Worm (Caenorhabditis elegans) whole organism, L4 larva: ENCODE measurements around the gene ZK402.2.

Experiments
- D1046.2 ChIP-seq: fragments of 200-800 bp; sonication (Bioruptor generic); IDR thresholded peaks from 2 replicates; pipeline ENCODE4 v1.3.6; 2022; ENCODE audit warnings: missing genetic modification characterization, missing compliant biosample characterization
- F37D6.2 ChIP-seq: sonication (generic microtip); optimal IDR thresholded peaks from 2 replicates; lab custom pipeline; 2016; ENCODE audit warnings: mild to moderate bottlenecking, missing genetic modification characterization, missing compliant biosample characterization
- F44E2.7 ChIP-seq: fragments of 200-800 bp; sonication (Bioruptor generic); IDR thresholded peaks from 2 replicates; pipeline ENCODE4 v2.1.2; 2022; ENCODE audit warnings: missing genetic modification characterization, missing compliant biosample characterization
- Y48G9A.11 ChIP-seq: fragments of 200-800 bp; sonication (Bioruptor generic); IDR thresholded peaks from 2 replicates; pipeline ENCODE4 v1.3.6; 2022; ENCODE audit warnings: missing genetic modification reagents, missing genetic modification characterization, missing compliant biosample characterization
- Y5F2A.4 ChIP-seq: fragments of 200-800 bp; sonication (Bioruptor generic); optimal IDR thresholded peaks from 2 replicates; lab custom pipeline; 2018; ENCODE audit warnings: mild to moderate bottlenecking, missing genetic modification characterization, missing compliant biosample characterization
- Y75B8A.6 ChIP-seq: fragments of 200-800 bp; sonication (Bioruptor generic); IDR thresholded peaks from 2 replicates; pipeline ENCODE4 v1.3.6; 2022; ENCODE audit warnings: missing genetic modification reagents, missing genetic modification characterization, missing compliant biosample characterization
- ama-1 ChIP-seq: fragments of 150-350 bp; optimal IDR thresholded peaks from 2 replicates; lab custom pipeline; 2014; ENCODE audit warnings: inconsistent platforms, mixed read lengths
- attf-4 ChIP-seq: sonication (generic microtip); optimal IDR thresholded peaks from 3 replicates; lab custom pipeline; 2017; ENCODE audit warnings: missing biosample characterization, missing genetic modification characterization
- ceh-20 ChIP-seq: fragments of 200-800 bp; sonication (Bioruptor generic); IDR thresholded peaks from 2 replicates; pipeline ENCODE4 v1.3.6; 2022; ENCODE audit warnings: missing genetic modification reagents, missing genetic modification characterization, missing compliant biosample characterization
- ceh-28 ChIP-seq: fragments of 150-350 bp; optimal IDR thresholded peaks from 2 replicates; lab custom pipeline; 2014; ENCODE audit warnings: missing biosample characterization, missing genetic modification reagents, missing genetic modification characterization
- ceh-44 ChIP-seq: fragments of 200-800 bp; sonication (Bioruptor generic); IDR thresholded peaks from 2 replicates; pipeline ENCODE4 v1.3.6; 2022; ENCODE audit warnings: missing genetic modification reagents, missing genetic modification characterization, missing compliant biosample characterization
- ctbp-1 ChIP-seq: fragments of 200-800 bp; sonication (Bioruptor generic); IDR thresholded peaks from 2 replicates; pipeline ENCODE4 v1.3.6; 2022; ENCODE audit warnings: missing genetic modification reagents, missing genetic modification characterization, missing compliant biosample characterization
- daf-12 ChIP-seq: fragments of 150-350 bp; optimal IDR thresholded peaks from 2 replicates; lab custom pipeline; 2014; ENCODE audit warnings: missing biosample characterization, missing genetic modification reagents, missing genetic modification characterization
- daf-16 ChIP-seq, 3 experiments: sonication (generic microtip); optimal IDR thresholded peaks; 2 replicates each; lab custom pipeline; 2016 to 2017; ENCODE audit warnings: missing genetic modification characterization in 3 of 3, missing genetic modification reagents in 3 of 3, mild to moderate bottlenecking in 2 of 3, missing compliant biosample characterization in 2 of 3, missing biosample characterization in 1 of 3, moderate library complexity in 1 of 3
- daf-19 ChIP-seq: fragments of 200-800 bp; sonication (Bioruptor generic); conservative IDR thresholded peaks from 2 replicates; pipeline ENCODE4 v1.3.6; 2022; ENCODE audit warnings: missing genetic modification characterization, missing compliant biosample characterization
- daf-8 ChIP-seq: fragments of 200-800 bp; sonication (Bioruptor generic); IDR thresholded peaks from 2 replicates; pipeline ENCODE4 v1.3.6; 2022; ENCODE audit warnings: missing genetic modification characterization, missing compliant biosample characterization
- dmd-6 ChIP-seq: fragments of 200-800 bp; sonication (Bioruptor generic); IDR thresholded peaks from 2 replicates; pipeline ENCODE4 v1.3.6; 2022; ENCODE audit warnings: missing genetic modification reagents, missing genetic modification characterization, missing compliant biosample characterization
- dmd-8 ChIP-seq: fragments of 200-800 bp; sonication (Bioruptor generic); IDR thresholded peaks from 2 replicates; pipeline ENCODE4 v1.3.6; 2022; ENCODE audit warnings: missing genetic modification characterization, missing compliant biosample characterization
- dpl-1 ChIP-seq: fragments of 150-350 bp; optimal IDR thresholded peaks from 2 replicates; lab custom pipeline; 2014; ENCODE audit warnings: missing biosample characterization, missing genetic modification reagents, missing genetic modification characterization
- egl-43 ChIP-seq: fragments of 200-800 bp; sonication (Bioruptor generic); IDR thresholded peaks from 2 replicates; pipeline ENCODE4 v1.3.6; 2022; ENCODE audit warnings: missing genetic modification reagents, missing genetic modification characterization, missing compliant biosample characterization
- hmg-1.1 ChIP-seq: fragments of 200-800 bp; sonication (Bioruptor generic); IDR thresholded peaks from 2 replicates; pipeline ENCODE4 v1.3.6; 2022; ENCODE audit warnings: missing genetic modification reagents, missing genetic modification characterization, missing compliant biosample characterization
- lim-7 ChIP-seq: fragments of 200-800 bp; sonication (Bioruptor generic); IDR thresholded peaks from 2 replicates; pipeline ENCODE4 v1.3.6; 2022; ENCODE audit warnings: missing genetic modification characterization, missing compliant biosample characterization
- lin-13 ChIP-seq: fragments of 150-350 bp; optimal IDR thresholded peaks from 2 replicates; lab custom pipeline; 2014; ENCODE audit warnings: missing biosample characterization, missing genetic modification reagents, missing genetic modification characterization
- lin-38 ChIP-seq: fragments of 200-800 bp; sonication (Bioruptor generic); IDR thresholded peaks from 2 replicates; pipeline ENCODE4 v1.3.6; 2022; ENCODE audit warnings: missing genetic modification reagents, missing genetic modification characterization, missing compliant biosample characterization
- mdt-29 ChIP-seq: fragments of 200-800 bp; sonication (Bioruptor generic); IDR thresholded peaks from 2 replicates; pipeline ENCODE4 v1.3.6; 2022; ENCODE audit warnings: missing genetic modification reagents, missing genetic modification characterization, missing compliant biosample characterization
- mep-1 ChIP-seq: fragments of 150-350 bp; sonication (generic microtip); optimal IDR thresholded peaks from 3 replicates; lab custom pipeline; 2014; ENCODE audit warnings: missing biosample characterization, missing genetic modification characterization
- nhr-10 ChIP-seq: fragments of 150-350 bp; optimal IDR thresholded peaks from 2 replicates; lab custom pipeline; 2014; ENCODE audit warnings: missing biosample characterization, missing genetic modification characterization
- nhr-237 ChIP-seq: sonication (generic microtip); optimal IDR thresholded peaks from 2 replicates; lab custom pipeline; 2017; ENCODE audit warnings: missing biosample characterization, missing genetic modification characterization
- nhr-25 ChIP-seq: sonication (generic microtip); optimal IDR thresholded peaks from 2 replicates; lab custom pipeline; 2017; ENCODE audit warnings: missing genetic modification characterization, mild to moderate bottlenecking, missing compliant biosample characterization, antibody characterized with exemption, moderate library complexity, borderline replicate concordance; ENCODE audit not compliant: insufficient read depth
- pha-4 ChIP-seq, 2 experiments: fragments of 150-350 bp in 1 of 2; fragments of 200-800 bp in 1 of 2; sonication (Bioruptor generic) in 1 of 2; IDR thresholded peaks in 1 of 2; optimal IDR thresholded peaks in 1 of 2; 2 replicates each; pipeline versions ENCODE4 v1.3.6 to Lab custom; 2014 to 2022; ENCODE audit warnings: missing genetic modification characterization in 2 of 2, missing genetic modification reagents in 2 of 2, missing biosample characterization in 1 of 2, missing compliant biosample characterization in 1 of 2
- pqm-1 ChIP-seq: sonication (generic microtip); optimal IDR thresholded peaks from 2 replicates; lab custom pipeline; 2017; ENCODE audit warnings: missing biosample characterization, missing genetic modification characterization
- rbr-2 ChIP-seq: sonication (generic microtip); optimal IDR thresholded peaks from 2 replicates; lab custom pipeline; 2016; ENCODE audit warnings: missing genotype, missing genetic modification characterization, missing compliant biosample characterization
- saeg-2 ChIP-seq: fragments of 200-800 bp; sonication (Bioruptor generic); IDR thresholded peaks from 2 replicates; pipeline ENCODE4 v1.3.6; 2022; ENCODE audit warnings: missing genetic modification reagents, missing genetic modification characterization, missing compliant biosample characterization
- sdz-12 ChIP-seq: fragments of 200-800 bp; sonication (Bioruptor generic); optimal IDR thresholded peaks from 2 replicates; lab custom pipeline; 2018; ENCODE audit warnings: mild to moderate bottlenecking, missing genetic modification characterization, missing compliant biosample characterization
- set-16 ChIP-seq: fragments of 200-800 bp; sonication (Bioruptor generic); IDR thresholded peaks from 2 replicates; pipeline ENCODE4 v1.3.6; 2022; ENCODE audit warnings: missing genetic modification reagents, missing genetic modification characterization, missing compliant biosample characterization
- snpc-1.2 ChIP-seq: fragments of 200-800 bp; sonication (Bioruptor generic); IDR thresholded peaks from 2 replicates; pipeline ENCODE4 v1.3.6; 2022; ENCODE audit warnings: missing genetic modification reagents, missing genetic modification characterization, missing compliant biosample characterization
- spr-1 ChIP-seq: sonication (generic microtip); optimal IDR thresholded peaks from 2 replicates; lab custom pipeline; 2016; ENCODE audit warnings: mild to moderate bottlenecking, missing genetic modification characterization, missing compliant biosample characterization
- tra-1 ChIP-seq: fragments of 200-800 bp; sonication (Bioruptor generic); IDR thresholded peaks from 2 replicates; pipeline ENCODE4 v1.3.6; 2022; ENCODE audit warnings: missing genetic modification reagents, missing genetic modification characterization, missing compliant biosample characterization
- vab-7 ChIP-seq: fragments of 200-800 bp; sonication (Bioruptor generic); IDR thresholded peaks from 2 replicates; pipeline ENCODE4 v1.3.6; 2022; ENCODE audit warnings: missing genetic modification reagents, missing genetic modification characterization, missing compliant biosample characterization
- zfp-3 ChIP-seq: fragments of 200-800 bp; sonication (Bioruptor generic); conservative IDR thresholded peaks from 2 replicates; pipeline ENCODE4 v1.3.6; 2022; ENCODE audit warnings: missing genetic modification reagents, missing genetic modification characterization, missing compliant biosample characterization
- zip-2 ChIP-seq: fragments of 150-350 bp; optimal IDR thresholded peaks from 2 replicates; lab custom pipeline; 2014; ENCODE audit warnings: missing biosample characterization, missing genetic modification characterization
- ztf-11 ChIP-seq: fragments of 150-350 bp; optimal IDR thresholded peaks from 2 replicates; lab custom pipeline; 2014; ENCODE audit warnings: missing biosample characterization, missing genetic modification characterization

Gene ZK402.2

ce11 chrX:1379391-1379790, 24.2 kb upstream of the ZK402.2 start (continued):
- TF ChIP-seq ctbp-1 (GFP tag; lab: Robert Waterston, UW), result peak; percentile 78
- peak; percentile 82 for TF ChIP-seq mep-1
- TF ChIP-seq daf-19 (GFP tag; lab: Robert Waterston, UW), result no peak
- peak; percentile 74 for TF ChIP-seq Y5F2A.4 (GFP tag; lab: Kevin White, UChicago)
- TF ChIP-seq, all 104 proteins: peak for 69

DNA sequence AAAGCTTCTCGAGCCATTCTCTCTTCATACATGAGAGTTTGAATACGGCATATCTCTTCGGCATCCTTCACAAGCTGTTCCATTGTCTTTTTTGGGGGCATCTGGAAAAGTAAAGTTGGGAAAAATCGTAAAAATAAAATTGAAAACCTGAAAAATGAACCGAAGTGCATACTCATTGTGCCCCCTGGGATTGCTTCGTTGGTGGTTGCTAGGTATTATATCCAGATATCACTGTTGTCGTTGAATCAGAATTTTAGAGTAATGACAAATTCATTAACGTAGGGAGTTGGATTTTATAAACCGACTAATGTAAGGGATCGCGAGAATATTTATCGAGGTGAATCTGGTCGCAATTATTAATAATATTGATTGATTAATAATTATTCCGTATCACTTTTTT, 22.0 kb upstream of the ZK402.2 start, which contains the start of gene F56C3.10:
Gene F56C3.10, minus strand, starts transcription at position 101 of the 400 bp plus-strand sequence.
- TF ChIP-seq snpc-1.2, result no peak
- no peak for TF ChIP-seq pqm-1 (tag; lab: Kevin White, UChicago)

DNA sequence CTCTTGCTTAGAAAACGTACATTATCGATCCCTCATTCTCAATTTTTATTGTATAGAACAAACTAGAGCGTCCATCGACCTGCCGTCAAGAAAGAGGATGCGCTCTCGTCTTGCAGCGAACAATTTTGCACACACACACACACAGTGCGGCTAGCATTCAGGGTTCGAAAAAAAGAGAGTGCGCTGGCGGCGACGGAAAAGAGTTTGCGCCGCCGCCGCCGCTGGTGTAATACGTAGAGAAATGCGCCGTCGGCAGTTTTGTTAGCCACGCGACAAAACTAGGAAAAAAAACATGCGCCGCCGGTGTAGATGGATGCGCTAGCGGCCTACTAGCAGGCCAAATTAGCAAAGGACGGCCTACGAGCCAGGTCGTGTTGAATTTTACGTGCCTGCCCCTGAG, 20.0 kb upstream of the ZK402.2 start:
- TF ChIP-seq zip-2, result no peak
- TF ChIP-seq set-16 (GFP tag; lab: Robert Waterston, UW), result 0 out of 2 replicates have a peak, but pooled peaks have one; percentile 15
- peak; percentile 30; the same call in 1 of the 2 replicates for TF ChIP-seq egl-43 (GFP tag; lab: Robert Waterston, UW)
- TF ChIP-seq Y75B8A.6 (GFP tag; lab: Robert Waterston, UW), result no peak
- TF ChIP-seq, all 104 proteins: peak for 2

DNA sequence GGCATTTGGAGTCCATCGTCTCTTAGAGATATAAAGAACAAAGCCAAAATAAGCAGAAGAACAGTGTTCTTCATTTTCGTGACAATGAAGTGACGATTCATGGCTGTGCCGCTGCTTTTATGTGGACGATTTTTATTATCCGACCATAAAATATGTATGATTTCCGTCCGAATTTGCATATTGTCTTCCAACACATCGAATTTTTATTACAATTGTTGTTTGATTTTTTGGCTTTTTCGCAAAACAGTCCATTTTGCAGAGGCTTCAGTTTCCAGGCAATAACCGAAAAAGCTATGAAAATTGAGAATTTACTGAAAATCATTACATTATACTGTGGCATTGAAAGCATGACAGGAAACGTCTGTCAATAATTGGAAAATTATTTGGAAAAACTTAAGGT, 19.0 kb upstream of the ZK402.2 start, which contains the start of gene F56C3.8:
Gene F56C3.8, minus strand, starts transcription at position 101 of the 400 bp plus-strand sequence.
- TF ChIP-seq Y48G9A.11 (GFP tag; lab: Robert Waterston, UW), result 0 out of 2 replicates have a peak, but pooled peaks have one; percentile 28
- no peak for TF ChIP-seq lim-7 (GFP tag; lab: Robert Waterston, UW)

ce11 chrX:1386893-1387367, 16.6 kb upstream of the ZK402.2 start, which contains the start of gene F56C3.1:
F56C3.1 (plus strand) TSS chrX:1387317.
- TF ChIP-seq daf-16 (GFP tag; optimal IDR thresholded peaks at IDR 0.05; lab: Kevin White, UChicago) (no peak), daf-16 (tag; optimal IDR thresholded peaks at IDR 0.05; lab: Kevin White, UChicago) (no peak), hmg-1.1 (peak; percentile 73), F44E2.7 (GFP tag; lab: Robert Waterston, UW) (no peak), dmd-6 (GFP tag; lab: Robert Waterston, UW) (0 out of 2 replicates have a peak, but pooled peaks have one; percentile 15), vab-7 (GFP tag; lab: Robert Waterston, UW) (no peak), nhr-10 (tag; lab: Kevin White, UChicago) (no peak), ceh-20 (no peak), lin-13 (GFP tag; lab: Kevin White, UChicago) (no peak), daf-12 (tag; lab: Kevin White, UChicago) (no peak), nhr-25 (tag; lab: Kevin White, UChicago) (no peak), ceh-44 (GFP tag; lab: Robert Waterston, UW) (no peak), tra-1 (GFP tag; lab: Robert Waterston, UW) (no peak), saeg-2 (GFP tag; lab: Robert Waterston, UW) (no peak), dmd-8 (no peak), attf-4 (tag; lab: Kevin White, UChicago) (no peak), Y5F2A.4 (GFP tag; lab: Kevin White, UChicago) (no peak), daf-8 (GFP tag; lab: Robert Waterston, UW) (no peak), lin-38 (GFP tag; lab: Robert Waterston, UW) (peak; percentile 31; the same call in 1 of the 2 replicates), ceh-28 (tag; lab: Kevin White, UChicago) (no peak), ztf-11 (tag; lab: Kevin White, UChicago) (no peak), nhr-237 (tag; lab: Kevin White, UChicago) (no peak), F37D6.2 (no peak), ama-1 (lab: Kevin White, UChicago) (no peak), set-16 (GFP tag; lab: Robert Waterston, UW) (peak; percentile 39; the same call in 1 of the 2 replicates), dpl-1 (no peak), zfp-3 (GFP tag; lab: Robert Waterston, UW) (no peak), zip-2 (no peak), pha-4 (GFP tag; IDR thresholded peaks at IDR 0.05; lab: Robert Waterston, UW) (no peak), pha-4 (tag; optimal IDR thresholded peaks at IDR 0.05; lab: Kevin White, UChicago) (no peak), D1046.2 (GFP tag; lab: Robert Waterston, UW) (no peak), mdt-29 (GFP tag; lab: Robert Waterston, UW) (no peak), lim-7 (GFP tag; lab: Robert Waterston, UW) (no peak), rbr-2 (tag; lab: Kevin White, UChicago) (no peak), spr-1 (tag; lab: Kevin White, UChicago) (no peak), sdz-12 (GFP tag; lab: Kevin White, UChicago) (no peak)
